Fruit fly (Drosophila melanogaster) whole organism, wandering third instar larva: ENCODE results near the gene CG31178.
A peak's percentile ranks its signal among the peaks of the same experiment; 100 is the strongest.

ENCODE experiments used
- Abd-B ChIP-seq: fragments of >200 bp; optimal IDR thresholded peaks from 2 replicates; lab custom pipeline; 2017; ENCODE audit warnings: missing biosample characterization, missing genetic modification characterization
- CG32264 ChIP-seq: fragments of 200-800 bp; sonication (Bioruptor generic); optimal IDR thresholded peaks from 2 replicates; lab custom pipeline; 2016; ENCODE audit warnings: missing biosample characterization, missing genetic modification characterization
- CG9705 ChIP-seq: fragments of 200-800 bp; sonication (Bioruptor generic); optimal IDR thresholded peaks from 2 replicates; lab custom pipeline; 2018; ENCODE audit warnings: missing biosample characterization, mild to moderate bottlenecking, missing genetic modification characterization
- CrebA ChIP-seq: fragments of 200-800 bp; sonication (Bioruptor generic); optimal IDR thresholded peaks from 2 replicates; lab custom pipeline; 2016; ENCODE audit warnings: missing biosample characterization, mild to moderate bottlenecking, missing genetic modification characterization, borderline replicate concordance
- Dif ChIP-seq: fragments of 200-275, 200-300 bp; sonication (Bioruptor generic); optimal IDR thresholded peaks from 2 replicates; lab custom pipeline; 2018; ENCODE audit warnings: missing biosample characterization, missing genetic modification characterization; ENCODE audit not compliant: partially characterized antibody
- GATAd ChIP-seq: sonication (Bioruptor generic); optimal IDR thresholded peaks from 2 replicates; lab custom pipeline; 2016; ENCODE audit warnings: missing biosample characterization, missing genetic modification characterization
- HLH106 ChIP-seq: fragments of 200-800 bp; optimal IDR thresholded peaks from 3 replicates; lab custom pipeline; 2019; ENCODE audit warnings: missing biosample characterization, mild to moderate bottlenecking, missing genetic modification characterization, moderate library complexity
- Hnf4 ChIP-seq: fragments of 200-800 bp; sonication (Bioruptor generic); optimal IDR thresholded peaks from 2 replicates; lab custom pipeline; 2016; ENCODE audit warnings: missing biosample characterization, mild to moderate bottlenecking, missing genetic modification characterization
- Hr78 ChIP-seq: fragments of >200 bp; optimal IDR thresholded peaks from 2 replicates; lab custom pipeline; 2017; ENCODE audit warnings: missing biosample characterization, missing genetic modification characterization
- Hr83 ChIP-seq: fragments of 200-300 bp; sonication (Bioruptor generic); optimal IDR thresholded peaks from 2 replicates; lab custom pipeline; 2016; ENCODE audit warnings: missing biosample characterization, mild to moderate bottlenecking, missing genetic modification characterization, moderate library complexity; ENCODE audit not compliant: poor library complexity, severe bottlenecking
- Jra ChIP-seq: sonication (Bioruptor generic); optimal IDR thresholded peaks from 2 replicates; lab custom pipeline; 2016; ENCODE audit warnings: missing biosample characterization, missing genetic modification characterization
- Mio ChIP-seq: sonication (Bioruptor generic); optimal IDR thresholded peaks from 2 replicates; lab custom pipeline; 2016; ENCODE audit warnings: missing biosample characterization, missing genetic modification characterization
- Myc ChIP-seq: fragments of >200 bp; optimal IDR thresholded peaks from 2 replicates; lab custom pipeline; 2017
- N ChIP-seq: fragments of >200 bp; optimal IDR thresholded peaks from 2 replicates; lab custom pipeline; 2018; ENCODE audit warnings: missing biosample characterization, missing external identifiers, missing genetic modification characterization
- OdsH ChIP-seq: fragments of 200-800 bp; sonication (Bioruptor generic); optimal IDR thresholded peaks from 2 replicates; lab custom pipeline; 2016; ENCODE audit warnings: missing biosample characterization, mild to moderate bottlenecking, missing genetic modification characterization
- Rel ChIP-seq, 2 experiments: fragments of 200-800 bp; sonication (Bioruptor generic) in 1 of 2; optimal IDR thresholded peaks; 2 replicates in 1 of 2; 3 replicates in 1 of 2; lab custom pipeline; 2016 to 2019; ENCODE audit warnings: mild to moderate bottlenecking in 2 of 2, missing biosample characterization in 2 of 2, missing genetic modification characterization in 2 of 2, moderate library complexity in 1 of 2
- Sp1 ChIP-seq: fragments of 200-800 bp; sonication (Bioruptor generic); optimal IDR thresholded peaks from 3 replicates; lab custom pipeline; 2019; ENCODE audit warnings: missing biosample characterization, mild to moderate bottlenecking, missing genetic modification characterization, moderate library complexity
- Vsx2 ChIP-seq: fragments of 200-300, 225-300 bp; sonication (Bioruptor generic); optimal IDR thresholded peaks from 2 replicates; lab custom pipeline; 2018; ENCODE audit warnings: missing biosample characterization, missing genetic modification characterization; ENCODE audit not compliant: partially characterized antibody
- br ChIP-seq: fragments of 200-800 bp; sonication (Bioruptor generic); optimal IDR thresholded peaks from 2 replicates; lab custom pipeline; 2016; ENCODE audit warnings: missing biosample characterization, missing genetic modification characterization
- brk ChIP-seq: fragments of 200-800 bp; sonication (Bioruptor generic); optimal IDR thresholded peaks from 2 replicates; lab custom pipeline; 2016; ENCODE audit warnings: missing biosample characterization, mild to moderate bottlenecking, missing genetic modification characterization
- dl ChIP-seq, 2 experiments: fragments of 175-275, 200-275 bp in 1 of 2; fragments of 200-275 bp in 1 of 2; sonication (Bioruptor generic); optimal IDR thresholded peaks; lab custom pipeline; 2018; ENCODE audit warnings: mild to moderate bottlenecking in 2 of 2, missing biosample characterization in 2 of 2, missing genetic modification characterization in 2 of 2, moderate library complexity in 2 of 2; ENCODE audit not compliant: partially characterized antibody in 2 of 2, insufficient read depth in 1 of 2
- dmrt93B ChIP-seq: fragments of 200-800 bp; sonication (Bioruptor generic); optimal IDR thresholded peaks from 2 replicates; lab custom pipeline; 2018; ENCODE audit warnings: missing biosample characterization, mild to moderate bottlenecking, missing genetic modification characterization
- dsf ChIP-seq: sonication (Bioruptor generic); optimal IDR thresholded peaks from 2 replicates; lab custom pipeline; 2016; ENCODE audit warnings: missing biosample characterization, missing genetic modification characterization, borderline replicate concordance
- ey ChIP-seq: fragments of 200-800 bp; sonication (Bioruptor generic); optimal IDR thresholded peaks from 2 replicates; lab custom pipeline; 2016; ENCODE audit warnings: missing biosample characterization, missing genetic modification characterization
- foxo ChIP-seq, 2 experiments: fragments of 200-800 bp; sonication (Bioruptor generic); optimal IDR thresholded peaks; 2 replicates in 1 of 2; 3 replicates in 1 of 2; lab custom pipeline; 2016 to 2017; ENCODE audit warnings: missing biosample characterization in 2 of 2, missing genetic modification characterization in 2 of 2
- fru ChIP-seq: fragments of 200-800 bp; sonication (Bioruptor generic); optimal IDR thresholded peaks from 3 replicates; lab custom pipeline; 2016; ENCODE audit warnings: missing biosample characterization, mild to moderate bottlenecking, missing genetic modification characterization
- h ChIP-seq: fragments of 200-800 bp; sonication (Bioruptor generic); optimal IDR thresholded peaks from 3 replicates; lab custom pipeline; 2016; ENCODE audit warnings: missing biosample characterization, mild to moderate bottlenecking, missing genetic modification characterization
- jim ChIP-seq: fragments of 175-275, 200-325 bp; sonication (Bioruptor generic); optimal IDR thresholded peaks from 2 replicates; lab custom pipeline; 2016; ENCODE audit warnings: missing biosample characterization, mild to moderate bottlenecking, missing genetic modification characterization
- lola ChIP-seq: fragments of >200 bp; optimal IDR thresholded peaks from 2 replicates; lab custom pipeline; 2017; ENCODE audit warnings: missing biosample characterization, missing genetic modification characterization
- pan ChIP-seq: fragments of >200 bp; optimal IDR thresholded peaks from 2 replicates; lab custom pipeline; 2017
- psq ChIP-seq: fragments of 200-800 bp; sonication (Bioruptor generic); optimal IDR thresholded peaks from 3 replicates; lab custom pipeline; 2017; ENCODE audit warnings: missing biosample characterization, mild to moderate bottlenecking, missing genetic modification characterization, moderate library complexity
- sage ChIP-seq: fragments of 200-800 bp; sonication (Bioruptor generic); optimal IDR thresholded peaks from 2 replicates; lab custom pipeline; 2016; ENCODE audit warnings: missing biosample characterization, mild to moderate bottlenecking, missing genetic modification characterization
- sv ChIP-seq: fragments of 200-800 bp; sonication (Bioruptor generic); optimal IDR thresholded peaks from 3 replicates; lab custom pipeline; 2016; ENCODE audit warnings: missing biosample characterization, missing genetic modification characterization
- tai ChIP-seq: sonication (Bioruptor generic); optimal IDR thresholded peaks from 2 replicates; lab custom pipeline; 2016; ENCODE audit warnings: missing biosample characterization, missing genetic modification characterization
- woc ChIP-seq: sonication (Bioruptor generic); optimal IDR thresholded peaks from 2 replicates; lab custom pipeline; 2016; ENCODE audit warnings: missing biosample characterization, mild to moderate bottlenecking, missing genetic modification characterization

Gene CG31178

DNA sequence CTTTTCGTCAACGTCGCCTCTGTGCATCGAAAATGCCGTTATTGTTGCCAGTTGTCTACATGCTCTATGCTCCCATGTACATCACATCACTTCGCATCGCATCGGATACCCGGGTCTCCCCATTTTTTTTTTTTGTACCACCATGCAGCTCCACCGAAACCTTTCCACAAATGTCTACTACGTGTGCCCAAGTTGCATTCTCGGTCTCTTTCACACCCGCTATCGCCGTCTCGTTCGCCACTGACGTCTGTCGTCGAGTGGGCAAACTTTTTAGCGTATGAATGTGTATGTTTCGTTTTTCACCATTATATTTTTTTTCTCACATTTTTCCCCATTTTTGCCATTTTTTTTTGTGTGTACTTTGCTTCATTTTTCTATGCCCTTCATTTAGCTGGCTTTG lies 18.9 kb downstream of the CG31178 start:
- TF ChIP-seq Sp1 = peak; percentile 19
- TF ChIP-seq woc (GFP tag; lab: Kevin White, UChicago) = no peak

DNA sequence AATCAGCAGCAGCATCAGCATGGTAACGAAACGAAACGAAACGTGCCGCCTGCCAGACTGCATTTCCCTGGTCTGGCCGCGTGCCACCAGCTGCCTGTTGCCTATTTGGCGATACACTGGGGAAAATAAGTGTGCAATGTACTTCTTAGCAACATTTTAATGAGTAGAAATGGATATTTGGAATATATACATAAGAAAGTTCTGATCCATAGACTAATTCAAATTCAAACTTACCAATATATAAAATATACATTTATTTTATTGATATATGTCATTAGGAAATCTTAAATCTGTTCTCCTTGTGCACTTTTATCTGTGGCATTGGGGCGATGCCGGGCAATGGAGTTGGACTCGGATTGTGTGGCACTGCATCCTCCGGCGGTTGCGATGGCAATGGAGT lies 20.4 kb downstream of the CG31178 start:
- TF ChIP-seq h (GFP tag; lab: Kevin White, UChicago) (peak; percentile 12), psq (GFP tag; lab: Kevin White, UChicago) (peak; percentile 1), Myc (lab: Kevin White, UChicago) (no peak), foxo (GFP tag; optimal IDR thresholded peaks at IDR 0.05; lab: Kevin White, UChicago) (peak in 1 of 2 experiments; percentile 22), HLH106 (peak; percentile 26), Sp1 (peak; percentile 20), OdsH (GFP tag; lab: Kevin White, UChicago) (no peak), Mio (GFP tag; lab: Kevin White, UChicago) (no peak), Hr83 (GFP tag; lab: Kevin White, UChicago) (no peak)

DNA sequence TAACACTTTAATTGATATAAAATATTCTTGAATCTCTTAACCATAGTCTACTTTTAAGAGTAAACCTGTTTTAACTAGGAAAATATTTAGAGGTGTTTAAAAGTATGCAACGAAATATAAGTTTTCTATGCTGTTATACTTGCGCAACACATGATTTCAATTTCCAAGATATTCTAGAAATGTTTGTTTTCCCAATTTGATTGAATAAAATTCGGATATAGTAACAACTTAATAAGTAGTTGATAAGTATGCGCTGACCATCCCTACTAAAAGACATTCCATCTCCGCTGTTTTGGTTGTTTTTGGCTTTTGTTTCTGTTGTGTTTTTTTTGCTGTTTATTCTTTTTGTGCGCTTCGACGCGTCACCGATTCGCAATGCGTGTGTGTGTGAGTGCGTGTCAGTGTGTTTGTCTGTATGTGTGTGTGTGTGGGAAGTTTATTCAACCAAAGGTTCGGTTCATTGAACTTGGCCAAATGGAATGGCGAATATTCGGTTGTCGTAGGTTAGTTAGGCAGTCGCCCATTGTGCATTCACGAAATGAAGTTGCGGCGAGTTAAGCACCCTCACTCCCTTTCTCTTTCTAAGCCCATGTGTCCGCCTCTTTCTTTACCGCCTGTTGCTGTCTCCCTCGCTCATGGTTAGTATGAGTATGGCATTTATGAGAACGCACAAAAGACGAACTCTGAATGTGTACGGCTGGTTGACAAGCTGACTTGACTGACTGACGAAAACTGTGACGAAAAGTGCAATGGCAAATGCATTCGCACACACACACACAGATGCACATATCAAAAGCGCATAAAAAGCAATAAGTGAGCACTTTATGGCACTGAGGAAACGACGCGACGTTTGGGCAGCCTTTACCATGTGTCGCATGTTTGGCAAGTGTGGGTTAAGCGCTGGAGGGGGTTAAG lies 22.7 kb downstream of the CG31178 start:
- TF ChIP-seq Hnf4 (GFP tag; lab: Kevin White, UChicago) (no peak), foxo (GFP tag; optimal IDR thresholded peaks at IDR 0.05; lab: Kevin White, UChicago) (peak in 1 of 2 experiments; percentile 15), Rel (GFP tag; optimal IDR thresholded peaks at IDR 0.05; lab: Kevin White, UChicago) (no peak), Rel (tag; optimal IDR thresholded peaks at IDR 0.05; lab: Kevin White, UChicago) (no peak), woc (GFP tag; lab: Kevin White, UChicago) (no peak), HLH106 (peak; percentile 57), GATAd (GFP tag; lab: Kevin White, UChicago) (no peak), tai (GFP tag; lab: Kevin White, UChicago) (no peak), br (GFP tag; lab: Kevin White, UChicago) (no peak), pan (no peak), Myc (lab: Kevin White, UChicago) (no peak), ey (no peak), psq (GFP tag; lab: Kevin White, UChicago) (peak; percentile 16), Sp1 (peak; percentile 51), CG9705 (no peak), jim (GFP tag; lab: Kevin White, UChicago) (no peak), Dif (GFP tag; lab: Kevin White, UChicago) (no peak), dmrt93B (GFP tag; lab: Kevin White, UChicago) (peak; percentile 60), sv (GFP tag; lab: Kevin White, UChicago) (no peak), CrebA (GFP tag; lab: Kevin White, UChicago) (no peak), brk (no peak), lola (GFP tag; lab: Kevin White, UChicago) (no peak), h (GFP tag; lab: Kevin White, UChicago) (no peak), CG32264 (GFP tag; lab: Kevin White, UChicago) (no peak), N (GFP tag; lab: Kevin White, UChicago) (no peak)

DNA sequence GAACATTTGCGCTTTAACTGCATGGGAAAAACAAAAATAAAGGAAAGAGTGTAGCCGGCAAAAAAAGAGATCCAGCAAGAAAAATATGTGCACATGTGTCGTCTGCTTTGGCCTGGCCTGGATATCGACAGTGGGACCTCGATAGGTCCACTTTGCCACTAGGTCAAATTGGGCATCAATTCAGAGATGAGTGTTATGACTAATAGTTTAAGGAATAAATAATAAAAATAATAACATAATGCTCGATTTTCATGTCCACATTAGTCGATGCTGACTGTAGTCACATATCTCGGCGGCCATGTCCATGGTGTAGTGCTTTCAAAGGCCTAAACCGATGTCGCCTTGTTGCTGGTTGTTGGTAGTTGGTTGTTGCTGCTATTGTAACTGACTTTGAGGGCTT lies 24.0 kb downstream of the CG31178 start:
- peak; percentile 84 for TF ChIP-seq sage (GFP tag; lab: Kevin White, UChicago)
- TF ChIP-seq fru (GFP tag; lab: Kevin White, UChicago) = peak; percentile 87
- TF ChIP-seq ey = peak; percentile 81
- peak; percentile 39 for TF ChIP-seq brk
- TF ChIP-seq br (GFP tag; lab: Kevin White, UChicago) = peak; percentile 83
- no peak for TF ChIP-seq lola (GFP tag; lab: Kevin White, UChicago)
- TF ChIP-seq Dif (GFP tag; lab: Kevin White, UChicago) = no peak
- TF ChIP-seq Mio (GFP tag; lab: Kevin White, UChicago) = no peak
- no peak for TF ChIP-seq sv (GFP tag; lab: Kevin White, UChicago)
- TF ChIP-seq dmrt93B (GFP tag; lab: Kevin White, UChicago) = peak; percentile 56
- TF ChIP-seq Rel (GFP tag; optimal IDR thresholded peaks at IDR 0.05; lab: Kevin White, UChicago) = peak; percentile 58
- peak; percentile 58 for TF ChIP-seq Rel (tag; optimal IDR thresholded peaks at IDR 0.05; lab: Kevin White, UChicago)
- TF ChIP-seq Hr78 = no peak
- TF ChIP-seq GATAd (GFP tag; lab: Kevin White, UChicago) = no peak
- peak; percentile 60 for TF ChIP-seq CG32264 (GFP tag; lab: Kevin White, UChicago)
- peak; percentile 82 for TF ChIP-seq Sp1
- TF ChIP-seq Jra (GFP tag; lab: Kevin White, UChicago) = peak; percentile 47
- peak; percentile 79 for TF ChIP-seq CG9705
- peak; percentile 79 for TF ChIP-seq Hnf4 (GFP tag; lab: Kevin White, UChicago)
- TF ChIP-seq Hr83 (GFP tag; lab: Kevin White, UChicago) = peak; percentile 10
- TF ChIP-seq pan = no peak
- TF ChIP-seq foxo (GFP tag; optimal IDR thresholded peaks at IDR 0.05; lab: Kevin White, UChicago) = peak in 1 of 2 experiments; percentile 90
- TF ChIP-seq HLH106 = peak; percentile 90
- TF ChIP-seq h (GFP tag; lab: Kevin White, UChicago) = peak; percentile 91
- TF ChIP-seq tai (GFP tag; lab: Kevin White, UChicago) = peak; percentile 65
- TF ChIP-seq Vsx2 (GFP tag; lab: Kevin White, UChicago) = no peak
- TF ChIP-seq dsf = peak; percentile 22
- no peak for TF ChIP-seq CrebA (GFP tag; lab: Kevin White, UChicago)
- no peak for TF ChIP-seq jim (GFP tag; lab: Kevin White, UChicago)
- TF ChIP-seq dl (GFP tag; optimal IDR thresholded peaks at IDR 0.05; lab: Kevin White, UChicago; ENCODE audit: insufficient read depth in 1 of 2, partially characterized antibody in 2 of 2) = no peak
- TF ChIP-seq Abd-B (GFP tag; lab: Kevin White, UChicago) = no peak
- TF ChIP-seq OdsH (GFP tag; lab: Kevin White, UChicago) = peak; percentile 80
- peak; percentile 78 for TF ChIP-seq psq (GFP tag; lab: Kevin White, UChicago)
- TF ChIP-seq woc (GFP tag; lab: Kevin White, UChicago) = peak; percentile 73
